Worm (Caenorhabditis elegans): ENCODE measurements around the gene Y70C5A.4.

The Y70C5A.4 gene

ce11 chrV:16617462-16617861, at the start of gene Y70C5A.4:
TSS of gene Y70C5A.4 (plus strand) at chrV:16617762.
- TF ChIP-seq nhr-102 (tag; optimal IDR thresholded peaks at IDR 0.05) (no peak), fos-1 (tag; optimal IDR thresholded peaks at IDR 0.05) (no peak), dmd-9 (GFP tag; IDR thresholded peaks at IDR 0.05) (no peak), hif-1 (tag; optimal IDR thresholded peaks at IDR 0.05) (no peak), madf-5 (GFP tag; IDR thresholded peaks at IDR 0.05) (no peak), nhr-28 (tag; optimal IDR thresholded peaks at IDR 0.05) (no peak), skn-1 (tag; optimal IDR thresholded peaks at IDR 0.05) (no peak), vab-7 (GFP tag; IDR thresholded peaks at IDR 0.05) (no peak), tag-97 (GFP tag; IDR thresholded peaks at IDR 0.05) (no peak), nhr-77 (tag; optimal IDR thresholded peaks at IDR 0.05) (no peak), spr-1 (tag; optimal IDR thresholded peaks at IDR 0.05) (no peak), rbr-2 (tag; optimal IDR thresholded peaks at IDR 0.05) (no peak), D1046.2 (GFP tag; IDR thresholded peaks at IDR 0.05) (no peak), lir-3 (tag; optimal IDR thresholded peaks at IDR 0.05) (no peak), madf-9 (GFP tag; conservative IDR thresholded peaks at IDR 0.05) (no peak), aly-2 (tag; optimal IDR thresholded peaks at IDR 0.05) (no peak), unc-130 (GFP tag; optimal IDR thresholded peaks at IDR 0.05) (no peak), lin-1 (GFP tag; IDR thresholded peaks at IDR 0.05) (no peak)

DNA sequence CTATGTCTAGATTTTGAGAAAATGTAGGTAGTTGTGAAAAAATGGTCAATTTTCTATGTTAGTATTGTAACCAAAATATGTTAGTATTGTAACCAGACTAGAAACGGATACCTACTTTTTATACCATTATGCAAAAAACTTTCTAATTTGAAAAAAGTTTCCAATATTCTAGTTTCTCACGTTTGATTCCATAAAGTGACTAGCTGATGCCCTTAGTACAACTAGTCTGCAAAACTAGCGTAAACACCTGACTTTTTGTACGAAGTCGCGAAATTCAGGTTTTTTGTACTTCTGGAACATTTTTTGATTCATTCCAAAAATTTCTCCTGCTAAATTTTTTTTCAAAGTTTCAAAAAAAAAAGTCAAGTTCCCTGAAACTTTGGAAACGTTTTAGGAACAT, 49.5 kb upstream of the Y70C5A.4 start:
- TF ChIP-seq daf-8 (GFP tag; IDR thresholded peaks at IDR 0.05) (no peak), aha-1 (tag) (peak; percentile 76), egl-43 (GFP tag; IDR thresholded peaks at IDR 0.05) (no peak), unc-62 (GFP tag; optimal IDR thresholded peaks at IDR 0.05 in 1 of 2) (peak in 1 of 2 experiments; percentile 78), unc-62 (tag; optimal IDR thresholded peaks at IDR 0.05) (no peak), pha-4 (GFP tag; IDR thresholded peaks at IDR 0.05) (no peak), pha-4 (tag; optimal IDR thresholded peaks at IDR 0.05) (no peak)

- TF ChIP-seq D1046.2 (GFP tag; IDR thresholded peaks at IDR 0.05) (no peak), Y75B8A.6 (GFP tag; IDR thresholded peaks at IDR 0.05) (no peak), hlh-30 (tag; optimal IDR thresholded peaks at IDR 0.05; ENCODE audit: insufficient read depth) (no peak), dmd-8 (GFP tag; IDR thresholded peaks at IDR 0.05) (no peak), unc-62 (GFP tag; optimal IDR thresholded peaks at IDR 0.05 in 1 of 2) (peak in 1 of 2 experiments; percentile 19), unc-62 (tag; optimal IDR thresholded peaks at IDR 0.05) (no peak)
Measured at ce11 chrV:16570697-16571096, 46.9 kb upstream of the Y70C5A.4 start, which contains the start of gene nhr-233. TSS of gene nhr-233 (minus strand) at chrV:16570797.

DNA sequence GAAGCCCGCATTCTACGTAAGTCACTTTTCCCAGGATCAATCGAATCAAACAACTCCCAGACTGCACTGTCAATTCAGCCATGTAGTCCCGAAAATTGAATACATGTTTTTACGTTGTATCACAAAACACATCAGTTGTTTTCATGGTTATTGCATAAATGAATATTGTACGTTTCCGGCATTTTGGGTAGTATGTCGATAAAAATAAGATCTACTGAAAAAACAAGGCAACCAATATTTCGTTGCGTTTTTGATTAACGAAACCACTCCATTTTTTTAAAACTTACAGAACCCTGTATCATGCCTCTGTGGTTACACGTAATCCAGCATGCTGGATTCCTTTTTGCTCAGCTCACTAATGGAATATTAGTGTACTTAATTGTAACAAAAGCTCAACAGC, 44.4 kb upstream of the Y70C5A.4 start, which contains the start of gene str-149:
Gene str-149 (plus strand): TSS at position 301 of the 400 bp plus-strand sequence.
- no peak for TF ChIP-seq ctbp-1 (GFP tag; IDR thresholded peaks at IDR 0.05)
- TF ChIP-seq madf-5 (GFP tag; IDR thresholded peaks at IDR 0.05), result no peak
- no peak for TF ChIP-seq aly-2 (tag; optimal IDR thresholded peaks at IDR 0.05)
- TF ChIP-seq vab-7 (GFP tag; IDR thresholded peaks at IDR 0.05), result no peak
- TF ChIP-seq mep-1 (tag; optimal IDR thresholded peaks at IDR 0.05), result no peak
- no peak for TF ChIP-seq fos-1 (tag; optimal IDR thresholded peaks at IDR 0.05)
- no peak for TF ChIP-seq daf-16 (GFP tag; optimal IDR thresholded peaks at IDR 0.05)
- TF ChIP-seq daf-16 (tag; optimal IDR thresholded peaks at IDR 0.05), result no peak
- no peak for TF ChIP-seq nhr-28 (tag; optimal IDR thresholded peaks at IDR 0.05)
- no peak for TF ChIP-seq unc-130 (GFP tag; optimal IDR thresholded peaks at IDR 0.05)
- TF ChIP-seq mxl-3 (GFP tag; optimal IDR thresholded peaks at IDR 0.05), result no peak
- no peak for TF ChIP-seq ztf-11 (tag; optimal IDR thresholded peaks at IDR 0.05)
- no peak for TF ChIP-seq F49E8.2 (tag; optimal IDR thresholded peaks at IDR 0.05; ENCODE audit: borderline replicate concordance)
- TF ChIP-seq dve-1 (tag; optimal IDR thresholded peaks at IDR 0.05; ENCODE audit: insufficient read depth), result no peak
- no peak for TF ChIP-seq dmd-6 (GFP tag; IDR thresholded peaks at IDR 0.05)
- no peak for TF ChIP-seq nhr-76 (tag; optimal IDR thresholded peaks at IDR 0.05)
- no peak for TF ChIP-seq nhr-25 (tag; optimal IDR thresholded peaks at IDR 0.05; ENCODE audit: borderline replicate concordance, insufficient read depth)

All from whole organism, L4 larva.